Worm (Caenorhabditis elegans): ENCODE results near the gene srw-73.

ce11 chrV:16592947-16593791 is 4.8 kb upstream of the srw-73 start:
- TF ChIP-seq nhr-237 (tag; optimal IDR thresholded peaks at IDR 0.05) (no peak), snpc-4 (tag; optimal IDR thresholded peaks at IDR 0.05) (no peak), unc-62 (GFP tag; optimal IDR thresholded peaks at IDR 0.05) (no peak), nhr-76 (tag; optimal IDR thresholded peaks at IDR 0.05) (no peak), ces-1 (GFP tag; optimal IDR thresholded peaks at IDR 0.05) (no peak), unc-39 (tag; optimal IDR thresholded peaks at IDR 0.05) (no peak), ztf-11 (tag; optimal IDR thresholded peaks at IDR 0.05) (no peak), nhr-12 (tag; optimal IDR thresholded peaks at IDR 0.05) (no peak), elt-3 (tag; optimal IDR thresholded peaks at IDR 0.05) (no peak)
